Worm (Caenorhabditis elegans) whole organism, young adult: ENCODE results near the gene dcaf-13.

Experiments used
- B0019.2 ChIP-seq: fragments of 200-800 bp; sonication (Bioruptor generic); conservative IDR thresholded peaks from 2 replicates; pipeline ENCODE4 v1.3.6; 2022; ENCODE audit warnings: missing genetic modification reagents, missing genetic modification characterization, missing compliant biosample characterization
- D2030.7 ChIP-seq: fragments of 200-800 bp; sonication (Bioruptor generic); IDR thresholded peaks from 2 replicates; pipeline ENCODE4 v1.3.6; 2022; ENCODE audit warnings: missing genetic modification reagents, missing genetic modification characterization, missing compliant biosample characterization
- F33H1.4 ChIP-seq: fragments of 200-800 bp; sonication (Bioruptor generic); IDR thresholded peaks from 2 replicates; pipeline ENCODE4 v1.3.6; 2022; ENCODE audit warnings: missing genetic modification reagents, missing genetic modification characterization, missing compliant biosample characterization
- F55B11.4 ChIP-seq: sonication (generic microtip); optimal IDR thresholded peaks from 2 replicates; lab custom pipeline; 2016; ENCODE audit warnings: missing compliant biosample characterization, missing genetic modification characterization, borderline replicate concordance; ENCODE audit not compliant: insufficient read depth
- T07F8.4 ChIP-seq: sonication (generic microtip); optimal IDR thresholded peaks from 2 replicates; lab custom pipeline; 2016; ENCODE audit warnings: mild to moderate bottlenecking, missing genetic modification characterization, moderate library complexity, missing compliant biosample characterization
- Y53F4B.3 ChIP-seq: fragments of 200-800 bp; sonication (Bioruptor generic); IDR thresholded peaks from 2 replicates; pipeline ENCODE4 v1.3.6; 2022; ENCODE audit warnings: missing genetic modification reagents, missing genetic modification characterization, missing compliant biosample characterization
- Y56A3A.18 ChIP-seq: fragments of 200-800 bp; sonication (Bioruptor generic); IDR thresholded peaks from 2 replicates; pipeline ENCODE4 v1.3.6; 2022; ENCODE audit warnings: missing genetic modification reagents, missing genetic modification characterization, missing compliant biosample characterization
- Y95B8A.8 ChIP-seq: fragments of 200-800 bp; sonication (Bioruptor generic); IDR thresholded peaks from 2 replicates; pipeline ENCODE4 v1.3.6; 2022; ENCODE audit warnings: missing genetic modification reagents, missing genetic modification characterization, missing compliant biosample characterization
- attf-3 ChIP-seq: fragments of 200-800 bp; sonication (Bioruptor generic); conservative IDR thresholded peaks from 2 replicates; pipeline ENCODE4 v1.3.6; 2022; ENCODE audit warnings: missing genetic modification reagents, missing genetic modification characterization, missing compliant biosample characterization
- attf-5 ChIP-seq: fragments of 200-800 bp; sonication (Bioruptor generic); optimal IDR thresholded peaks from 2 replicates; lab custom pipeline; 2018; ENCODE audit warnings: mild to moderate bottlenecking, missing genetic modification characterization, missing compliant biosample characterization
- bed-1 ChIP-seq: fragments of 200-800 bp; sonication (Bioruptor generic); IDR thresholded peaks from 2 replicates; pipeline ENCODE4 v1.3.6; 2022; ENCODE audit warnings: missing genetic modification reagents, missing genetic modification characterization, missing compliant biosample characterization
- ceh-100 ChIP-seq: fragments of 200-800 bp; sonication (Bioruptor generic); IDR thresholded peaks from 2 replicates; pipeline ENCODE4 v1.3.6; 2022; ENCODE audit warnings: missing genetic modification reagents, missing genetic modification characterization, missing compliant biosample characterization
- ceh-91 ChIP-seq: fragments of 200-800 bp; sonication (Bioruptor generic); IDR thresholded peaks from 2 replicates; pipeline ENCODE4 v1.3.6; 2022; ENCODE audit warnings: missing genetic modification reagents, missing genetic modification characterization, missing compliant biosample characterization
- dox-1 ChIP-seq: fragments of 200-800 bp; sonication (Bioruptor generic); IDR thresholded peaks from 2 replicates; pipeline ENCODE4 v1.3.6; 2022; ENCODE audit warnings: missing genetic modification reagents, missing genetic modification characterization, missing compliant biosample characterization
- efl-1 ChIP-seq: fragments of 150-350 bp; optimal IDR thresholded peaks from 2 replicates; lab custom pipeline; 2014; ENCODE audit warnings: missing biosample characterization, missing genetic modification reagents, missing genetic modification characterization
- egrh-3 ChIP-seq: fragments of 200-800 bp; sonication (Bioruptor generic); IDR thresholded peaks from 2 replicates; pipeline ENCODE4 v1.3.6; 2022; ENCODE audit warnings: missing genetic modification reagents, missing genetic modification characterization, missing compliant biosample characterization
- ets-4 ChIP-seq: fragments of 200-800 bp; sonication (Bioruptor generic); optimal IDR thresholded peaks from 2 replicates; lab custom pipeline; 2018; ENCODE audit warnings: mild to moderate bottlenecking, missing genetic modification characterization, missing compliant biosample characterization
- gei-17 ChIP-seq: fragments of 200-800 bp; sonication (Bioruptor generic); optimal IDR thresholded peaks from 2 replicates; lab custom pipeline; 2018; ENCODE audit warnings: mild to moderate bottlenecking, missing genetic modification characterization, missing compliant biosample characterization
- hrde-1 ChIP-seq: sonication (generic microtip); optimal IDR thresholded peaks from 2 replicates; lab custom pipeline; 2016; ENCODE audit warnings: missing genetic modification characterization, mild to moderate bottlenecking, missing compliant biosample characterization, moderate library complexity, missing genotype, missing genetic modification reagents, borderline replicate concordance
- let-526 ChIP-seq: fragments of 200-800 bp; sonication (Bioruptor generic); IDR thresholded peaks from 2 replicates; pipeline ENCODE4 v1.3.6; 2022; ENCODE audit warnings: missing genetic modification reagents, missing genetic modification characterization, missing compliant biosample characterization
- let-607 ChIP-seq, 2 experiments: fragments of 200-800 bp in 1 of 2; sonication (Bioruptor generic) in 1 of 2; sonication (generic microtip) in 1 of 2; optimal IDR thresholded peaks; 2 replicates each; lab custom pipeline; 2016 to 2018; ENCODE audit warnings: mild to moderate bottlenecking in 2 of 2, missing compliant biosample characterization in 2 of 2, missing genetic modification characterization in 2 of 2, moderate library complexity in 2 of 2, missing genotype in 1 of 2
- lin-54 ChIP-seq: fragments of 200-800 bp; sonication (Bioruptor generic); optimal IDR thresholded peaks from 2 replicates; lab custom pipeline; 2018; ENCODE audit warnings: mild to moderate bottlenecking, missing genetic modification characterization, missing compliant biosample characterization
- lsl-1 ChIP-seq: fragments of 200-800 bp; sonication (Bioruptor generic); optimal IDR thresholded peaks from 2 replicates; lab custom pipeline; 2018; ENCODE audit warnings: mild to moderate bottlenecking, missing genetic modification characterization, moderate library complexity, missing compliant biosample characterization
- lsy-27 ChIP-seq: sonication (generic microtip); optimal IDR thresholded peaks from 2 replicates; lab custom pipeline; 2017; ENCODE audit warnings: missing genetic modification characterization, mild to moderate bottlenecking, missing compliant biosample characterization, antibody characterized with exemption, missing genotype, borderline replicate concordance; ENCODE audit not compliant: insufficient read depth
- madf-6 ChIP-seq: fragments of 200-800 bp; sonication (Bioruptor generic); IDR thresholded peaks from 2 replicates; pipeline ENCODE4 v1.3.6; 2022; ENCODE audit warnings: missing genetic modification reagents, missing genetic modification characterization, missing compliant biosample characterization
- madf-8 ChIP-seq: fragments of 200-800 bp; sonication (Bioruptor generic); conservative IDR thresholded peaks from 2 replicates; pipeline ENCODE4 v1.3.6; 2022; ENCODE audit warnings: missing genetic modification reagents, missing genetic modification characterization, missing compliant biosample characterization
- mcd-1 ChIP-seq: fragments of 200-800 bp; sonication (Bioruptor generic); IDR thresholded peaks from 2 replicates; pipeline ENCODE4 v1.3.6; 2022; ENCODE audit warnings: missing genetic modification reagents, missing genetic modification characterization, missing compliant biosample characterization
- mxl-1 ChIP-seq: sonication (generic microtip); optimal IDR thresholded peaks from 2 replicates; lab custom pipeline; 2016; ENCODE audit warnings: missing genetic modification characterization, missing compliant biosample characterization
- nfyb-1 ChIP-seq: fragments of 200-800 bp; sonication (Bioruptor generic); IDR thresholded peaks from 2 replicates; pipeline ENCODE4 v1.3.6; 2022; ENCODE audit warnings: missing genetic modification reagents, missing genetic modification characterization, missing compliant biosample characterization
- sdz-38 ChIP-seq: sonication (generic microtip); optimal IDR thresholded peaks from 2 replicates; lab custom pipeline; 2016; ENCODE audit warnings: missing genotype, missing genetic modification characterization, missing compliant biosample characterization
- snpc-3.4 ChIP-seq: sonication (generic microtip); optimal IDR thresholded peaks from 2 replicates; lab custom pipeline; 2017; ENCODE audit warnings: missing genetic modification characterization, mild to moderate bottlenecking, missing compliant biosample characterization, antibody characterized with exemption, moderate library complexity, missing genotype, missing genetic modification reagents
- snpc-4 ChIP-seq, 5 experiments: fragments of 150-350 bp in 1 of 5; sonication (generic microtip) in 4 of 5; optimal IDR thresholded peaks; 2 replicates each; lab custom pipeline; 2014 to 2018; ENCODE audit warnings: missing genetic modification characterization in 5 of 5, missing biosample characterization in 3 of 5, antibody characterized with exemption in 2 of 5, mild to moderate bottlenecking in 2 of 5, missing compliant biosample characterization in 2 of 5, missing genotype in 2 of 5, moderate library complexity in 2 of 5, missing genetic modification reagents in 1 of 5
- xnd-1 ChIP-seq: sonication (generic microtip); optimal IDR thresholded peaks from 2 replicates; lab custom pipeline; 2016; ENCODE audit warnings: missing genotype, missing genetic modification reagents, missing genetic modification characterization, missing compliant biosample characterization
- ztf-25 ChIP-seq: fragments of 200-800 bp; sonication (Bioruptor generic); IDR thresholded peaks from 2 replicates; pipeline ENCODE4 v1.3.6; 2022; ENCODE audit warnings: missing genetic modification reagents, missing genetic modification characterization, missing compliant biosample characterization
- ztf-26 ChIP-seq: sonication (generic microtip); optimal IDR thresholded peaks from 2 replicates; lab custom pipeline; 2017; ENCODE audit warnings: missing genetic modification characterization, missing compliant biosample characterization

Gene dcaf-13

DNA sequence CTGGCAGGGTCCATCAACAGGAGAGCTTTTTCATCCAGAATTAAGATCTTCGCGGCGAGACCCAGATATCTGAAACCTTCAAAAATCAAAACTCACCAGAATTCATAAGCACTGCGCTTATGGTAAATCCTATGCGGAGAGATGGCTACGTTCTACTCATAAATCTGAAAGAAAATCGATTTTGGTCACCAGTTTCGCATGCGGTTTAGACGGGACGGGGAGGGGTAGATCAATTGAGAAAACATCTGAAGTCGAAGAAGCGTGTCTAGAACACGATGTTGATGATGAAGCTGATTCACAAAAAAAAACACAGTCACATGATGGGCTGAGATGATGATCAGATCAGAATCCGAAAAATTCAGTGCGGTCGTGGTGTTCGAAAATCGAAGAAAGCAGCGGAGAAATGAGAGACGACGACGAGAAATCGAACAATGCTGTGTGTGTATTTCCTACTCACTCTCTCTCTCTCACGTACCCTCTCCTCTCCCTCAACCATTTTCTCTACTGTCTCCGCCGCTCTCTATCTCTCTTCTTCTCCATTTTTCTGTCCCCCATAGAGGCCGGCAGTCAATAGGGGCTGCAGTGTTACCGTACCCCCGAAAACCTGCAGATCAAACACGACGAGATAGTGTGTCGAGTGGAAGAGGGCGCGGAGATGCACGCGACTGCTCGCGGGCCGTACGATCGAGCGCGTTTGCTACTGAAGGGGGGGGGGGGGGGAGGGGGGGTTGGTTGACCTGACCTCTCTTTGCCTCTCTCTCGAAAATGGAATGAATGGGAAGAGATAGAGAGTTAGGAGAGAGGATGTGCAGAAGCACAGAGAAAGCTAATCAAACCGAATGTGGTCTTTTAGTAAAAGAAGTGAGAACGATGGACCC lies 48.2 kb downstream of the dcaf-13 start, which contains the start of gene ntl-2 (continued):
- 0 out of 2 replicates have a peak, but pooled peaks have one; percentile 5 for TF ChIP-seq Y53F4B.3 (GFP tag; lab: Robert Waterston, UW)
- TF ChIP-seq Y56A3A.18 (GFP tag; lab: Robert Waterston, UW): peak; percentile 86; the same call in 1 of the 2 replicates
- peak; percentile 75 to 81 for TF ChIP-seq let-607 (tag; optimal IDR thresholded peaks at IDR 0.05; lab: Kevin White, UChicago)
- TF ChIP-seq Y95B8A.8 (GFP tag; lab: Robert Waterston, UW): peak; percentile 70; the same call in 1 of the 2 replicates
- peak; percentile 34 for TF ChIP-seq snpc-4 (GFP tag; optimal IDR thresholded peaks at IDR 0.05; lab: Kevin White, UChicago)
- peak in 3 of 4 experiments; percentile 29 to 76 (median 69) for TF ChIP-seq snpc-4 (tag; optimal IDR thresholded peaks at IDR 0.05; lab: Kevin White, UChicago)
- TF ChIP-seq mxl-1: no peak
- TF ChIP-seq efl-1: peak; percentile 29
- TF ChIP-seq egrh-3 (GFP tag; lab: Robert Waterston, UW): peak; percentile 100
- TF ChIP-seq dox-1 (GFP tag; lab: Robert Waterston, UW): peak; percentile 96

DNA sequence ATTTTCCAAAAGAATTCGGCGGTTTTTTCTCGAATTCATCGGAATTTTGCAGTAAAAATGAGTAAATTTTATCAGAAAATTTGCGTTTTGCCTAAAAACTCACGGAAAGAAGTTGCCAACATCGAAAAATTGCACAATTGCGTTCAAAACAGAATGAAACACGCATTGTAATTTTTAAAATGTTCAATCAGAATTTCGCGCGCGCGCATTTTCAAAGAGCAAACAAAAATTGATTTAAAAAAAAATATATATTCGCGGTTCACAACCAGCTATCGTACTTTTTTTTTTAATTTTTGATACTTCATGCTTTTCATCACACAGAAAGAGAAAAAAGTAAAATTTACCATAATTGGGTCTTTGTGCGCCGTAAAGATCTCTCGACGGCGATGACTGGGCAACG lies 49.8 kb downstream of the dcaf-13 start:
- TF ChIP-seq B0019.2 (GFP tag; lab: Robert Waterston, UW) (no peak), madf-8 (GFP tag; lab: Robert Waterston, UW) (peak; percentile 76), hrde-1 (no peak), ztf-25 (GFP tag; lab: Robert Waterston, UW) (no peak), snpc-3.4 (no peak), F33H1.4 (peak; percentile 54), lin-54 (GFP tag; lab: Kevin White, UChicago) (peak; percentile 28), ceh-91 (peak; percentile 68), D2030.7 (GFP tag; lab: Robert Waterston, UW) (peak; percentile 29; the same call in 1 of the 2 replicates), ceh-100 (no peak), mcd-1 (GFP tag; lab: Robert Waterston, UW) (no peak), lsy-27 (tag; lab: Kevin White, UChicago) (no peak), ztf-26 (no peak), efl-1 (peak; percentile 72), bed-1 (no peak), T07F8.4 (no peak), snpc-4 (GFP tag; optimal IDR thresholded peaks at IDR 0.05; lab: Kevin White, UChicago) (no peak), snpc-4 (tag; optimal IDR thresholded peaks at IDR 0.05; lab: Kevin White, UChicago) (no peak), gei-17 (no peak), xnd-1 (tag; lab: Kevin White, UChicago) (peak; percentile 64), let-526 (no peak), attf-5 (GFP tag; lab: Kevin White, UChicago) (no peak), ets-4 (GFP tag; lab: Kevin White, UChicago) (no peak), F55B11.4 (tag; lab: Kevin White, UChicago) (no peak), madf-6 (GFP tag; lab: Robert Waterston, UW) (peak; percentile 88), sdz-38 (tag; lab: Kevin White, UChicago) (no peak), nfyb-1 (GFP tag; lab: Robert Waterston, UW) (no peak), attf-3 (no peak), lsl-1 (GFP tag; lab: Kevin White, UChicago) (peak; percentile 59)
- TF ChIP-seq, all 124 proteins: peak for 9
